Fruit fly (Drosophila melanogaster) whole organism, embryonic: ENCODE measurements around the gene CAH9.

Experiments used
- Bdp1 ChIP-seq: fragments of 200-800 bp; sonication (Bioruptor generic); optimal IDR thresholded peaks from 3 replicates; lab custom pipeline; 2016; ENCODE audit warnings: missing biosample characterization, missing genetic modification characterization
- CG17612 ChIP-seq: fragments of 200-800 bp; sonication (Bioruptor generic); IDR thresholded peaks from 2 replicates; pipeline ENCODE4 v1.3.6; 2022; ENCODE audit warnings: missing biosample characterization, missing genetic modification characterization
- CG32772 ChIP-seq: fragments of 200-800 bp; sonication (Bioruptor generic); IDR thresholded peaks from 2 replicates; pipeline ENCODE4 v1.3.6; 2022; ENCODE audit warnings: missing biosample characterization, missing genetic modification characterization
- CG8359 ChIP-seq: fragments of 200-800 bp; sonication (Bioruptor generic); optimal IDR thresholded peaks from 2 replicates; lab custom pipeline; 2017; ENCODE audit warnings: missing biosample characterization, mild to moderate bottlenecking, missing genetic modification characterization, borderline replicate concordance
- Dll ChIP-seq: fragments of 200-800 bp; sonication (Bioruptor generic); IDR thresholded peaks from 4 replicates; pipeline ENCODE4 v1.3.6; 2022; ENCODE audit warnings: missing biosample characterization, missing genetic modification characterization; ENCODE audit not compliant: partially characterized antibody
- Scr ChIP-seq: fragments of 200-800 bp; sonication (Bioruptor generic); IDR thresholded peaks from 2 replicates; pipeline ENCODE4 v1.3.6; 2022; ENCODE audit warnings: missing biosample characterization, missing genetic modification characterization; ENCODE audit not compliant: partially characterized antibody
- tx ChIP-seq: fragments of 200-800 bp; sonication (Bioruptor generic); optimal IDR thresholded peaks from 2 replicates; lab custom pipeline; 2016; ENCODE audit warnings: missing biosample characterization, missing genetic modification characterization
- usp ChIP-seq: fragments of >200 bp; optimal IDR thresholded peaks from 2 replicates; lab custom pipeline; 2017; ENCODE audit warnings: missing biosample characterization, missing genetic modification characterization

DNA sequence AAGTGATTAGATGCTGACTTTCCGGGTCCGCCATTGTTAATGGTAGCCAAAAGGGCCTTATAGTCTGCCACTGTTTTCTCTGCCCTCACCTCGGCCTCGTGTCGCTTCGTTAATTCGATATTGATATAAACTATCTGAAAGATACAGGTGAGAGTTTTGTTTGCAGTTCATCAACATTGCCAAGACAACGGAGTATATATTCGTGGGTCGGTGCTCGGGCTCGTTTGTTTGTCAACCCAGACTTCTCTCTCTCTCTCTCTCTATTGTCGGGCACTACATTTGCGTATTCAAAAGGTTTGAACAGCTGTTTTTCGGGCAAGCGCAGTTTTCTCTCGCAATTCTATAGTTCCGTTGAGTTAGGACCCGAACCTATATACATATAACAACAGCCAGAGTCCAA is 38.6 kb downstream of the CAH9 start:
- TF ChIP-seq CG8359 (no peak), CG17612 (GFP tag; lab: Robert Waterston, UW) (no peak), Dll (no peak), Scr (GFP tag; lab: Robert Waterston, UW) (no peak), tx (GFP tag; lab: Kevin White, UChicago) (no peak), Bdp1 (no peak), CG32772 (GFP tag; lab: Robert Waterston, UW) (no peak), usp (GFP tag; lab: Kevin White, UChicago) (no peak)
